Fruit fly (Drosophila melanogaster) whole organism, embryonic: ENCODE data around the gene CG9760.
A peak's percentile ranks its signal among the peaks of the same experiment; 100 is the strongest.

Source experiments
- Adf1 ChIP-seq: fragments of 200-800 bp; sonication (Bioruptor generic); IDR thresholded peaks from 2 replicates; pipeline ENCODE4 v1.3.6; 2022; ENCODE audit warnings: missing biosample characterization, missing genetic modification characterization
- C15 ChIP-seq: fragments of 200-800 bp; sonication (Bioruptor generic); IDR thresholded peaks from 3 replicates; pipeline ENCODE4 v1.3.6; 2022; ENCODE audit warnings: missing biosample characterization, missing genetic modification characterization
- CG1024 ChIP-seq: fragments of 200-800 bp; sonication (Bioruptor generic); IDR thresholded peaks from 2 replicates; pipeline ENCODE4 v1.3.6; 2022; ENCODE audit warnings: missing biosample characterization, missing genetic modification characterization
- CG11093 ChIP-seq: fragments of 200-800 bp; sonication (Bioruptor generic); IDR thresholded peaks from 3 replicates; pipeline ENCODE4 v1.3.6; 2022; ENCODE audit warnings: missing biosample characterization, missing genetic modification characterization
- CG11696 ChIP-seq: fragments of 200-800 bp; sonication (Bioruptor generic); IDR thresholded peaks from 2 replicates; pipeline ENCODE4 v1.3.6; 2022; ENCODE audit warnings: missing biosample characterization, missing genetic modification characterization
- CG2116 ChIP-seq: fragments of 200-800 bp; sonication (Bioruptor generic); optimal IDR thresholded peaks from 3 replicates; lab custom pipeline; 2018; ENCODE audit warnings: missing biosample characterization, mild to moderate bottlenecking, missing genetic modification characterization
- CG2129 ChIP-seq: fragments of 200-800 bp; sonication (Bioruptor generic); IDR thresholded peaks from 2 replicates; pipeline ENCODE4 v1.3.6; 2022; ENCODE audit warnings: missing biosample characterization, missing genetic modification characterization; ENCODE audit not compliant: partially characterized antibody
- CG30431 ChIP-seq: fragments of 200-800 bp; sonication (Bioruptor generic); optimal IDR thresholded peaks from 2 replicates; lab custom pipeline; 2017; ENCODE audit warnings: missing biosample characterization, missing genetic modification characterization
- CG3065 ChIP-seq: fragments of 200-800 bp; sonication (Bioruptor generic); optimal IDR thresholded peaks from 2 replicates; lab custom pipeline; 2016; ENCODE audit warnings: missing biosample characterization, missing genetic modification characterization
- CG3726 ChIP-seq: fragments of 200-800 bp; sonication (Bioruptor generic); IDR thresholded peaks from 3 replicates; pipeline ENCODE4, ENCODE4 v1.3.6; 2022; ENCODE audit warnings: missing biosample characterization, missing genetic modification characterization
- CG3995 ChIP-seq: fragments of 200-800 bp; sonication (Bioruptor generic); optimal IDR thresholded peaks from 3 replicates; lab custom pipeline; 2016; ENCODE audit warnings: missing biosample characterization, missing genetic modification characterization
- CG6272 ChIP-seq: fragments of 200-800 bp; sonication (Bioruptor generic); IDR thresholded peaks from 2 replicates; pipeline ENCODE4 v1.3.6; 2022; ENCODE audit warnings: missing biosample characterization, missing genetic modification characterization
- CG7357 ChIP-seq: fragments of 200-800 bp; sonication (Bioruptor generic); IDR thresholded peaks from 3 replicates; pipeline ENCODE4 v1.3.6; 2022; ENCODE audit warnings: missing biosample characterization, missing genetic modification characterization
- CG8478 ChIP-seq: fragments of >200 bp; optimal IDR thresholded peaks from 2 replicates; lab custom pipeline; 2018
- CG9437 ChIP-seq: fragments of 200-800 bp; sonication (Bioruptor generic); optimal IDR thresholded peaks from 2 replicates; lab custom pipeline; 2018; ENCODE audit warnings: missing biosample characterization, mild to moderate bottlenecking, missing genetic modification characterization
- CoRest ChIP-seq: fragments of 200-800 bp; sonication (Bioruptor generic); optimal IDR thresholded peaks from 3 replicates; lab custom pipeline; 2018; ENCODE audit warnings: missing biosample characterization, mild to moderate bottlenecking, missing genetic modification characterization, moderate library complexity
- E2f1 ChIP-seq: fragments of 200-800 bp; sonication (Bioruptor generic); IDR thresholded peaks from 2 replicates; pipeline ENCODE4 v1.3.6; 2022; ENCODE audit warnings: missing biosample characterization, missing genetic modification characterization
- HLH3B ChIP-seq: fragments of 200-800 bp; sonication (Bioruptor generic); IDR thresholded peaks from 2 replicates; pipeline ENCODE4 v1.3.6; 2022; ENCODE audit warnings: missing biosample characterization, missing genetic modification characterization
- HLH4C ChIP-seq: fragments of 200-800 bp; sonication (Bioruptor generic); IDR thresholded peaks from 3 replicates; pipeline ENCODE4 v1.3.6; 2022; ENCODE audit warnings: missing biosample characterization, missing genetic modification characterization; ENCODE audit not compliant: partially characterized antibody
- Lhr ChIP-seq: fragments of 200-800 bp; sonication (Bioruptor generic); optimal IDR thresholded peaks from 3 replicates; lab custom pipeline; 2017; ENCODE audit warnings: mild to moderate bottlenecking, missing biosample characterization, missing genetic modification reagents, missing genetic modification characterization
- Mrtf ChIP-seq: fragments of 200-800 bp; sonication (Bioruptor generic); IDR thresholded peaks from 3 replicates; pipeline ENCODE4 v1.3.6; 2022; ENCODE audit warnings: missing biosample characterization, missing genetic modification characterization
- NC2β ChIP-seq: fragments of 200-800 bp; sonication (Bioruptor generic); optimal IDR thresholded peaks from 2 replicates; lab custom pipeline; 2016; ENCODE audit warnings: missing biosample characterization, missing genetic modification characterization
- Sox100B ChIP-seq: fragments of 200-800 bp; sonication (Bioruptor generic); optimal IDR thresholded peaks from 3 replicates; lab custom pipeline; 2018; ENCODE audit warnings: missing biosample characterization, mild to moderate bottlenecking, missing genetic modification characterization
- Ssrp ChIP-seq: fragments of 200-800 bp; sonication (Bioruptor generic); optimal IDR thresholded peaks from 2 replicates; lab custom pipeline; 2018; ENCODE audit warnings: missing biosample characterization, mild to moderate bottlenecking, missing genetic modification characterization, moderate library complexity
- Usf ChIP-seq: fragments of 200-800 bp; sonication (Bioruptor generic); optimal IDR thresholded peaks from 2 replicates; lab custom pipeline; 2017; ENCODE audit warnings: missing genotype, missing biosample characterization, missing genetic modification characterization
- YL-1 ChIP-seq: fragments of 200-800 bp; sonication (Bioruptor generic); optimal IDR thresholded peaks from 3 replicates; lab custom pipeline; 2017; ENCODE audit warnings: missing biosample characterization, mild to moderate bottlenecking, missing genetic modification characterization
- ab ChIP-seq: fragments of 200-800 bp; sonication (Bioruptor generic); optimal IDR thresholded peaks from 2 replicates; lab custom pipeline; 2016; ENCODE audit warnings: missing biosample characterization, missing genetic modification characterization
- al ChIP-seq: fragments of 200-800 bp; sonication (Bioruptor generic); IDR thresholded peaks from 2 replicates; pipeline ENCODE4 v1.3.6; 2022; ENCODE audit warnings: missing biosample characterization, missing genetic modification characterization
- bab2 ChIP-seq: fragments of 200-800 bp; sonication (Bioruptor generic); optimal IDR thresholded peaks from 2 replicates; lab custom pipeline; 2016; ENCODE audit warnings: missing biosample characterization, missing genetic modification characterization
- cad ChIP-seq: fragments of >200 bp; optimal IDR thresholded peaks from 2 replicates; lab custom pipeline; 2017; ENCODE audit warnings: missing biosample characterization, missing genetic modification characterization
- disco-r ChIP-seq: fragments of 200-800 bp; sonication (Bioruptor generic); optimal IDR thresholded peaks from 2 replicates; lab custom pipeline; 2016; ENCODE audit warnings: missing biosample characterization, missing genetic modification characterization
- dmrt11E ChIP-seq: fragments of 200-800 bp; sonication (Bioruptor generic); optimal IDR thresholded peaks from 3 replicates; lab custom pipeline; 2018; ENCODE audit warnings: missing biosample characterization, mild to moderate bottlenecking, missing genetic modification characterization, moderate library complexity
- eve ChIP-seq, 2 experiments: fragments of >200 bp; optimal IDR thresholded peaks; 2 replicates each; lab custom pipeline; 2017; ENCODE audit warnings: missing biosample characterization in 2 of 2, missing genetic modification characterization in 2 of 2
- ewg ChIP-seq: fragments of 200-800 bp; sonication (Bioruptor generic); optimal IDR thresholded peaks from 3 replicates; lab custom pipeline; 2017; ENCODE audit warnings: mild to moderate bottlenecking, missing biosample characterization, missing genetic modification reagents, missing genetic modification characterization
- fd102C ChIP-seq: fragments of 200-800 bp; sonication (Bioruptor generic); optimal IDR thresholded peaks from 2 replicates; lab custom pipeline; 2018; ENCODE audit warnings: missing biosample characterization, mild to moderate bottlenecking, missing genetic modification characterization, moderate library complexity
- fd3F ChIP-seq: fragments of 200-800 bp; sonication (Bioruptor generic); optimal IDR thresholded peaks from 2 replicates; lab custom pipeline; 2018; ENCODE audit warnings: missing biosample characterization, mild to moderate bottlenecking, missing genetic modification characterization, moderate library complexity
- grn ChIP-seq: fragments of 200-800 bp; sonication (Bioruptor generic); optimal IDR thresholded peaks from 3 replicates; lab custom pipeline; 2017; ENCODE audit warnings: missing biosample characterization, missing genetic modification characterization
- gro ChIP-seq: fragments of 200-800 bp; sonication (Bioruptor generic); optimal IDR thresholded peaks from 2 replicates; lab custom pipeline; 2016; ENCODE audit warnings: missing biosample characterization, missing genetic modification characterization
- lola ChIP-seq, 3 experiments: fragments of >200 bp in 2 of 3; fragments of 200-800 bp in 1 of 3; sonication (Bioruptor generic) in 1 of 3; optimal IDR thresholded peaks; 2 replicates each; lab custom pipeline; 2017 to 2019; ENCODE audit warnings: missing biosample characterization in 3 of 3, missing genetic modification characterization in 3 of 3, mild to moderate bottlenecking in 1 of 3, moderate library complexity in 1 of 3
- nerfin-2 ChIP-seq: fragments of 200-800 bp; sonication (Bioruptor generic); IDR thresholded peaks from 2 replicates; pipeline ENCODE4 v1.3.6; 2022; ENCODE audit warnings: missing biosample characterization, missing genetic modification characterization; ENCODE audit not compliant: partially characterized antibody
- nom ChIP-seq: fragments of 200-800 bp; sonication (Bioruptor generic); optimal IDR thresholded peaks from 2 replicates; lab custom pipeline; 2017; ENCODE audit warnings: missing biosample characterization, missing genetic modification characterization, mild to moderate bottlenecking, moderate library complexity, missing genetic modification reagents
- pfk ChIP-seq: fragments of 200-800 bp; sonication (Bioruptor generic); optimal IDR thresholded peaks from 2 replicates; lab custom pipeline; 2018; ENCODE audit warnings: missing biosample characterization, mild to moderate bottlenecking, missing genetic modification characterization, moderate library complexity
- pho ChIP-seq: fragments of 200-800 bp; sonication (Bioruptor generic); optimal IDR thresholded peaks from 2 replicates; lab custom pipeline; 2016; ENCODE audit warnings: missing biosample characterization, missing genetic modification characterization
- salm ChIP-seq: fragments of 200-800 bp; sonication (Bioruptor generic); optimal IDR thresholded peaks from 2 replicates; lab custom pipeline; 2018; ENCODE audit warnings: missing biosample characterization, mild to moderate bottlenecking, missing genetic modification characterization
- sens ChIP-seq: fragments of 200-800 bp; sonication (Bioruptor generic); peaks from one replicate; lab custom pipeline; 2016; ENCODE audit warnings: missing biosample characterization, missing genetic modification characterization
- stc ChIP-seq: fragments of 200-800 bp; sonication (Bioruptor generic); IDR thresholded peaks from 2 replicates; pipeline ENCODE4 v1.3.6; 2022; ENCODE audit warnings: missing biosample characterization, missing genetic modification characterization
- tap ChIP-seq: fragments of 200-800 bp; optimal IDR thresholded peaks from 3 replicates; lab custom pipeline; 2019; ENCODE audit warnings: missing biosample characterization, mild to moderate bottlenecking, missing genetic modification characterization, moderate library complexity
- tio ChIP-seq: fragments of 200-800 bp; sonication (Bioruptor generic); optimal IDR thresholded peaks from 2 replicates; lab custom pipeline; 2017; ENCODE audit warnings: missing biosample characterization, missing genetic modification characterization, inconsistent platforms
- unpg ChIP-seq: fragments of 200-800 bp; sonication (Bioruptor generic); optimal IDR thresholded peaks from 3 replicates; lab custom pipeline; 2018; ENCODE audit warnings: missing biosample characterization, mild to moderate bottlenecking, missing genetic modification characterization, moderate library complexity
- vfl ChIP-seq: fragments of 200-800 bp; sonication (Bioruptor generic); optimal IDR thresholded peaks from 2 replicates; lab custom pipeline; 2016; ENCODE audit warnings: missing biosample characterization, missing genetic modification characterization
- vvl ChIP-seq: fragments of 200-800 bp; sonication (Bioruptor generic); IDR thresholded peaks from 2 replicates; pipeline ENCODE4 v1.3.6; 2022; ENCODE audit warnings: missing biosample characterization, missing genetic modification characterization

CG9760 gene

DNA sequence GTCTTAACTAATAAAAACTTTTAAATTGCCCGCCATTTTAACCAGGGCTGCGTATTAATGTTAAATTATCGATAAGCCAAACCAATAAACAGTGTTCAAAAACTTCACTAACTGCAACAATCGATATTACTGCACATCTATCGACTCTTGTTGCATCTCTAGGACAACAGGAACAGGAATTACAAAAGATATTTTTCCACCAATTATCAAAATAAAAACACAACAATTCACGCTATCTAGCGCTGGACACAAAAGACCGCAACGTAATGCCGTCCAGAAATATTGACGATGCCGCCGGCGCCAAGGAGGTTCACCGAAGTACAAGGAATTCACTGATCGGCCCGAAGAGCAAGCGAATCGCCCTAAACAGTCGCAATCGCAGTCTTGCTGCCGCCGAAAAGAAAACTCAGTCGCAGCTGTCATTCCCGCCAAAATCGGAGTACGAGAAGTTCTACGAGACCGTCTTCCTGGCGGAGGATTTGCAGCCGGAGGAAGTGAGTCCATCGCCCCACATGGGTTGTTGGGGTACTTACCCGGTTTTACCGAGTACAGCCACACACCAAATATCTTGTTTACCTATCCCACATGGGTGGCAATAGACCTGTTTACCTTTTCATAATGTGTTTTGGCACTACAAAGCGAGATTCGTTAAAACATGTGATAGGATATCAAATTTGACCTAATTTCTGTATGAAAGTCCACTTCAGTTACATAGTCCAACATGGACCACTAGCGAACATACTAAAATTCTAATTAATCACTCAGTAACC lies 47.4 kb downstream of the CG9760 start, which contains the start of gene vers (continued):
- TF ChIP-seq lola (GFP tag; optimal IDR thresholded peaks at IDR 0.05; lab: Kevin White, UChicago): no peak
- TF ChIP-seq grn (GFP tag; lab: Kevin White, UChicago): no peak
- no peak for TF ChIP-seq YL-1 (GFP tag; lab: Kevin White, UChicago)
- no peak for TF ChIP-seq salm (tag; lab: Kevin White, UChicago)
- TF ChIP-seq cad: no peak
- no peak for TF ChIP-seq ab (GFP tag; lab: Kevin White, UChicago)
- TF ChIP-seq Ssrp (tag; lab: Kevin White, UChicago): no peak
- TF ChIP-seq disco-r (GFP tag; lab: Kevin White, UChicago): no peak
- no peak for TF ChIP-seq unpg (GFP tag; lab: Kevin White, UChicago)
- TF ChIP-seq nerfin-2 (GFP tag; lab: Robert Waterston, UW): peak; percentile 83
- no peak for TF ChIP-seq CG6272 (GFP tag; lab: Robert Waterston, UW)
- no peak for TF ChIP-seq tio
- TF ChIP-seq HLH3B: no peak
- TF ChIP-seq fd3F (GFP tag; lab: Kevin White, UChicago): no peak
- no peak for TF ChIP-seq CG9437 (GFP tag; lab: Kevin White, UChicago)
- no peak for TF ChIP-seq Mrtf (GFP tag; lab: Robert Waterston, UW)
- no peak for TF ChIP-seq al (GFP tag; lab: Robert Waterston, UW)
- TF ChIP-seq CG3065 (GFP tag; lab: Kevin White, UChicago): no peak
- TF ChIP-seq Sox100B (GFP tag; lab: Kevin White, UChicago): no peak
- no peak; the same call in 1 of the 2 replicates for TF ChIP-seq Adf1 (GFP tag; lab: Robert Waterston, UW)
- TF ChIP-seq fd102C (GFP tag; lab: Kevin White, UChicago): no peak
- TF ChIP-seq HLH4C (GFP tag; lab: Robert Waterston, UW): peak; percentile 90
- TF ChIP-seq CG11093 (GFP tag; lab: Robert Waterston, UW): peak; percentile 17; the same call in 1 of the 3 replicates
- TF ChIP-seq CG1024: no peak
- no peak for TF ChIP-seq CG30431 (GFP tag; lab: Kevin White, UChicago)
- TF ChIP-seq CG3995 (GFP tag; lab: Kevin White, UChicago): peak; percentile 85
- TF ChIP-seq NC2β: no peak
- TF ChIP-seq vvl (GFP tag; lab: Robert Waterston, UW): peak; percentile 30
- TF ChIP-seq vfl: peak; percentile 12
- TF ChIP-seq gro: peak; percentile 71
- no peak for TF ChIP-seq tap (tag; lab: Kevin White, UChicago)
- TF ChIP-seq eve (GFP tag; optimal IDR thresholded peaks at IDR 0.05; lab: Kevin White, UChicago): no peak
- TF ChIP-seq pfk (GFP tag; lab: Kevin White, UChicago): no peak
- TF ChIP-seq bab2: no peak
- no peak for TF ChIP-seq dmrt11E (tag; lab: Kevin White, UChicago)
- TF ChIP-seq stc (GFP tag; lab: Robert Waterston, UW): peak; percentile 11; the same call in 1 of the 2 replicates
- peak; percentile 79 for TF ChIP-seq CG2116 (GFP tag; lab: Kevin White, UChicago)
- no peak for TF ChIP-seq E2f1 (GFP tag; lab: Robert Waterston, UW)
- TF ChIP-seq pho: no peak
- TF ChIP-seq CG3726 (GFP tag; lab: Robert Waterston, UW): no peak
- no peak for TF ChIP-seq CG8478
- TF ChIP-seq ewg (GFP tag; lab: Kevin White, UChicago): no peak
- TF ChIP-seq Lhr (GFP tag; lab: Kevin White, UChicago): no peak
- no peak for TF ChIP-seq C15 (GFP tag; lab: Robert Waterston, UW)
- TF ChIP-seq CoRest: peak; percentile 14
- no peak for TF ChIP-seq CG11696 (GFP tag; lab: Robert Waterston, UW)
- no peak for TF ChIP-seq CG7357 (GFP tag; lab: Robert Waterston, UW)
- TF ChIP-seq Usf (GFP tag; lab: Kevin White, UChicago): no peak
- TF ChIP-seq sens (GFP tag; lab: Kevin White, UChicago): peak; percentile 78
- TF ChIP-seq nom (GFP tag; lab: Kevin White, UChicago): no peak
- peak; percentile 89 for TF ChIP-seq CG2129 (GFP tag; lab: Robert Waterston, UW)
